Fruit fly (Drosophila melanogaster): ENCODE measurements around the gene CG46448.

DNA sequence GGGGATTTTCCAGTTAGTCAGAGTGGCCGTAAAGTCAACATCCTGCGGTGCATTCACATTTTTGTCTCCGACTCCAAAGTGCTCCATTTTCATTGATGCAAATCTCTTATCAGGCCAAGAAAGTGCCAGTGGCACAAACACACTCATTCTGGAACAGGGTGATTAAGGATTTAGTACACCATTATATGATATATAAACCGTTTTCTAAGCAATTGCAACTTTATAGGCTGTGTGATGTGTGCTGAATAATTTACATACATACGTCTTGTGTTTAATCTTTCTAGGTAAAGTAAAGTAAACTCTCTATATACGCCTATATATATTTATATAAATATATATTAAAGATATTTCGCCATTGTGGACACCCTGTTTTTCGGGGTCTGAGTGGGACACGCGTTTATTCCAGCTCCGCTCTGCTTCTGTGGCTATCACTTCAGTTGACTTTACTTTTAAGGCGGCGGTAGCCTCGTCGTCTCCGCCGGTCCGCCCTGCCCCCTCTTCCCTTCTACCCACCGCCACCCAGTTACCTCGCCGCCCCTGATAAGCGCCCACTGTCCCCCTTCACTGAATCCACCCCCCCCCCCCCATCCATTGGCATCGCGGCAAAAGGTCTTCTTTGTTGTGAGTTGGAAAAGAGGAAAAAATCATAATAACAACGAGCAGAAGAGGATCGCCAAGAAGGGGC is 41.5 kb downstream of the CG46448 start:
- no peak for TF ChIP-seq ovo (GFP tag; optimal IDR thresholded peaks at IDR 0.05)
- TF ChIP-seq bab1 (GFP tag; optimal IDR thresholded peaks at IDR 0.05) = no peak
- TF ChIP-seq CG12768 (GFP tag; optimal IDR thresholded peaks at IDR 0.05) = no peak
- TF ChIP-seq kay (GFP tag; ENCODE audit: borderline replicate concordance) = no peak
- TF ChIP-seq Mnt (GFP tag; optimal IDR thresholded peaks at IDR 0.05) = no peak
- TF ChIP-seq CG7045 (GFP tag; optimal IDR thresholded peaks at IDR 0.05) = no peak
- TF ChIP-seq pad (GFP tag; optimal IDR thresholded peaks at IDR 0.05) = no peak
- no peak for TF ChIP-seq Crg-1 (GFP tag; optimal IDR thresholded peaks at IDR 0.05)
- TF ChIP-seq CG5204 (GFP tag; optimal IDR thresholded peaks at IDR 0.05) = no peak
- no peak for TF ChIP-seq CG14711 (tag; optimal IDR thresholded peaks at IDR 0.05)
- no peak for TF ChIP-seq Clk (GFP tag; optimal IDR thresholded peaks at IDR 0.05)
- no peak for TF ChIP-seq CG11617 (GFP tag; optimal IDR thresholded peaks at IDR 0.05)
- TF ChIP-seq cnc (optimal IDR thresholded peaks at IDR 0.05) = no peak
- no peak for TF ChIP-seq tj (GFP tag; optimal IDR thresholded peaks at IDR 0.05)
